Worm (Caenorhabditis elegans): ENCODE measurements around the gene F23H11.4.

ce11 chrIII:950472-950871, 43.1 kb upstream of the F23H11.4 start, which contains the start of the genes fbxa-67 and fbxa-11:
- TF ChIP-seq elt-1 (tag; optimal IDR thresholded peaks at IDR 0.05) (no peak), elt-3 (tag; optimal IDR thresholded peaks at IDR 0.05) (no peak), skn-1 (tag; optimal IDR thresholded peaks at IDR 0.05) (no peak), mdl-1 (tag; optimal IDR thresholded peaks at IDR 0.05) (no peak), fos-1 (tag; optimal IDR thresholded peaks at IDR 0.05) (no peak), ceh-82 (tag; optimal IDR thresholded peaks at IDR 0.05) (no peak), nhr-6 (tag; optimal IDR thresholded peaks at IDR 0.05) (no peak), ztf-11 (tag; optimal IDR thresholded peaks at IDR 0.05) (no peak), gmeb-1 (tag; optimal IDR thresholded peaks at IDR 0.05) (no peak), zag-1 (tag; optimal IDR thresholded peaks at IDR 0.05) (no peak), ama-1 (optimal IDR thresholded peaks at IDR 0.05) (no peak), egl-27 (tag; optimal IDR thresholded peaks at IDR 0.05) (no peak), nhr-25 (tag; optimal IDR thresholded peaks at IDR 0.05) (no peak), snpc-4 (tag; optimal IDR thresholded peaks at IDR 0.05) (no peak)

Measured in whole organism, L2 larva.